Fruit fly (Drosophila melanogaster): Measurements from ENCODE around the gene CG2145.

- TF ChIP-seq Sox102F (GFP tag; optimal IDR thresholded peaks at IDR 0.05) (no peak), CG6792 (GFP tag; optimal IDR thresholded peaks at IDR 0.05) (no peak), Hr38 (GFP tag; optimal IDR thresholded peaks at IDR 0.05) (no peak), Blimp-1 (GFP tag; optimal IDR thresholded peaks at IDR 0.05) (no peak), CG11294 (GFP tag; IDR thresholded peaks at IDR 0.05) (no peak)
These were observed 20.9 kb upstream of the CG2145 start for dm6 chrX:10906222-10906866.
